Worm (Caenorhabditis elegans): Measurements from ENCODE around the gene hrpu-2.

Gene hrpu-2

DNA sequence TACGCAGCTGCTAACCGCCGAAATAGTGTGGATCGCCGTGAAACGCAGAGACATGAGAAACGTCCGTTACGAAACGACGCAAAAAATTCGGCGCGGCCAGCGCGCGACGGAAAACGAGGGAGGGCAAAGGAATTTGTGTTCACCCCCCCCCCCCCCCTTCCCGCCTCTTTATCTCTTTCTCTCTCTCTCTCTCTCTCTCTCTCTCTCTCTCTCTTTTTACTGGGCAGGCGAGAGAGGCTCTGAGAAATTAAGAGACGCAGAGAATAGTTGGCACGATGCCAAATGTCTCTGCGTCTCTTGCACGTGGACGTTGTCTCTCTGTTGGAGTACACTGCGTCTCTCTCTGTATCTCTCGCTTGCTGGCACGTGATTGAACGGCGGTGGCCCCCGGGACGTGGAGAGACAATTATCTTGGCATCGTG, 41.6 kb downstream of the hrpu-2 start (continued):
- peak; percentile 40; the same call in 1 of the 2 replicates for TF ChIP-seq attf-3 (GFP tag; conservative IDR thresholded peaks at IDR 0.05)
- no peak for TF ChIP-seq nfya-1 (tag; optimal IDR thresholded peaks at IDR 0.05; ENCODE audit: borderline replicate concordance, insufficient read depth)
- TF ChIP-seq ztf-18 (tag; optimal IDR thresholded peaks at IDR 0.05), result peak; percentile 60
- TF ChIP-seq hlh-12 (tag; optimal IDR thresholded peaks at IDR 0.05), result no peak
- peak; percentile 78 for TF ChIP-seq ets-4 (GFP tag; optimal IDR thresholded peaks at IDR 0.05)
- TF ChIP-seq ztf-28 (GFP tag; IDR thresholded peaks at IDR 0.05), result no peak
- TF ChIP-seq F10E7.11 (tag; optimal IDR thresholded peaks at IDR 0.05), result peak; percentile 14
- no peak for TF ChIP-seq mes-4 (tag; optimal IDR thresholded peaks at IDR 0.05)
- TF ChIP-seq F57C9.4 (tag; optimal IDR thresholded peaks at IDR 0.05), result peak; percentile 94
- TF ChIP-seq ceh-27 (GFP tag; optimal IDR thresholded peaks at IDR 0.05), result peak; percentile 86
- TF ChIP-seq Y53F4B.3 (GFP tag; IDR thresholded peaks at IDR 0.05), result no peak
- no peak for TF ChIP-seq F39B2.1 (GFP tag; IDR thresholded peaks at IDR 0.05)
- peak; percentile 90 for TF ChIP-seq egl-18 (GFP tag; IDR thresholded peaks at IDR 0.05)
- no peak for TF ChIP-seq nfya-2 (GFP tag; IDR thresholded peaks at IDR 0.05)
- TF ChIP-seq lir-1 (GFP tag; conservative IDR thresholded peaks at IDR 0.05), result peak; percentile 83
- TF ChIP-seq ceh-100 (GFP tag; IDR thresholded peaks at IDR 0.05), result peak; percentile 33; the same call in 1 of the 2 replicates
- peak; percentile 71; the same call in 1 of the 2 replicates for TF ChIP-seq Y56A3A.18 (GFP tag; IDR thresholded peaks at IDR 0.05)
- TF ChIP-seq sptf-2 (GFP tag; optimal IDR thresholded peaks at IDR 0.05), result no peak
- no peak for TF ChIP-seq F23B12.7 (tag; optimal IDR thresholded peaks at IDR 0.05; ENCODE audit: insufficient read depth)
- no peak for TF ChIP-seq efl-1 (GFP tag; optimal IDR thresholded peaks at IDR 0.05)
- TF ChIP-seq tbp1 (GFP tag; optimal IDR thresholded peaks at IDR 0.05), result peak; percentile 73
- peak; percentile 49 for TF ChIP-seq nhr-90 (tag; optimal IDR thresholded peaks at IDR 0.05)
- peak; percentile 26 for TF ChIP-seq snpc-4 (GFP tag; optimal IDR thresholded peaks at IDR 0.05)
- peak in 2 of 4 experiments; percentile 52 to 66 for TF ChIP-seq snpc-4 (tag; optimal IDR thresholded peaks at IDR 0.05)
- peak; percentile 23 for TF ChIP-seq T26A5.8 (tag; optimal IDR thresholded peaks at IDR 0.05)
- peak; percentile 98 for TF ChIP-seq lin-40 (tag; optimal IDR thresholded peaks at IDR 0.05)
- no peak for TF ChIP-seq B0019.2 (GFP tag; conservative IDR thresholded peaks at IDR 0.05)
- no peak for TF ChIP-seq lsy-27 (tag; optimal IDR thresholded peaks at IDR 0.05; ENCODE audit: borderline replicate concordance, insufficient read depth)
- TF ChIP-seq aptf-2 (GFP tag; conservative IDR thresholded peaks at IDR 0.05), result no peak
- TF ChIP-seq snpc-1.3 (tag; optimal IDR thresholded peaks at IDR 0.05; ENCODE audit: insufficient read depth), result no peak
- peak; percentile 60 for TF ChIP-seq F33H1.4 (GFP tag; IDR thresholded peaks at IDR 0.05)
- no peak for TF ChIP-seq ama-1 (optimal IDR thresholded peaks at IDR 0.05)
- no peak for TF ChIP-seq ama-1 (GFP tag; optimal IDR thresholded peaks at IDR 0.05)
- 0 out of 2 replicates have a peak, but pooled peaks have one; percentile 50 for TF ChIP-seq cebp-1 (GFP tag; IDR thresholded peaks at IDR 0.05)
- TF ChIP-seq cebp-1 (tag; optimal IDR thresholded peaks at IDR 0.05), result peak; percentile 96
- TF ChIP-seq bed-2 (GFP tag; IDR thresholded peaks at IDR 0.05), result peak; percentile 62; the same call in 1 of the 2 replicates
- no peak for TF ChIP-seq him-1 (tag; optimal IDR thresholded peaks at IDR 0.05)
- TF ChIP-seq xnd-1 (tag; optimal IDR thresholded peaks at IDR 0.05), result no peak
- no peak for TF ChIP-seq F49E8.2 (tag; optimal IDR thresholded peaks at IDR 0.05; ENCODE audit: insufficient read depth)
- peak; percentile 95 for TF ChIP-seq repo-1 (tag; optimal IDR thresholded peaks at IDR 0.05)
- TF ChIP-seq lag-1 (GFP tag; IDR thresholded peaks at IDR 0.05), result peak; percentile 79; the same call in 1 of the 2 replicates
- peak; percentile 95 for TF ChIP-seq tlf-1 (GFP tag; optimal IDR thresholded peaks at IDR 0.05)
- TF ChIP-seq sdz-38 (tag; optimal IDR thresholded peaks at IDR 0.05), result no peak
- peak; percentile 96 for TF ChIP-seq dox-1 (GFP tag; IDR thresholded peaks at IDR 0.05)

Measured in whole organism, young adult.